Worm (Caenorhabditis elegans) whole organism, L4 larva: Measurements from ENCODE around the gene col-8.

ENCODE experiments used
- D1046.2 ChIP-seq: fragments of 200-800 bp; sonication (Bioruptor generic); IDR thresholded peaks from 2 replicates; pipeline ENCODE4 v1.3.6; 2022; ENCODE audit warnings: missing genetic modification characterization, missing compliant biosample characterization
- F37D6.2 ChIP-seq: sonication (generic microtip); optimal IDR thresholded peaks from 2 replicates; lab custom pipeline; 2016; ENCODE audit warnings: mild to moderate bottlenecking, missing genetic modification characterization, missing compliant biosample characterization
- R02D3.7 ChIP-seq: fragments of 150-350 bp; sonication (generic microtip); optimal IDR thresholded peaks from 3 replicates; lab custom pipeline; 2014; ENCODE audit warnings: missing biosample characterization, missing genetic modification characterization
- T20F7.1 ChIP-seq: fragments of 200-800 bp; sonication (Bioruptor generic); optimal IDR thresholded peaks from 2 replicates; lab custom pipeline; 2018; ENCODE audit warnings: mild to moderate bottlenecking, missing genetic modification characterization, missing compliant biosample characterization
- T26A8.4 ChIP-seq: fragments of 200-800 bp; sonication (Bioruptor generic); IDR thresholded peaks from 2 replicates; pipeline ENCODE4 v1.3.6; 2022; ENCODE audit warnings: missing genetic modification characterization, missing compliant biosample characterization
- Y5F2A.4 ChIP-seq: fragments of 200-800 bp; sonication (Bioruptor generic); optimal IDR thresholded peaks from 2 replicates; lab custom pipeline; 2018; ENCODE audit warnings: mild to moderate bottlenecking, missing genetic modification characterization, missing compliant biosample characterization
- Y75B8A.6 ChIP-seq: fragments of 200-800 bp; sonication (Bioruptor generic); IDR thresholded peaks from 2 replicates; pipeline ENCODE4 v1.3.6; 2022; ENCODE audit warnings: missing genetic modification reagents, missing genetic modification characterization, missing compliant biosample characterization
- ama-1 ChIP-seq: fragments of 150-350 bp; optimal IDR thresholded peaks from 2 replicates; lab custom pipeline; 2014; ENCODE audit warnings: inconsistent platforms, mixed read lengths
- attf-4 ChIP-seq: sonication (generic microtip); optimal IDR thresholded peaks from 3 replicates; lab custom pipeline; 2017; ENCODE audit warnings: missing biosample characterization, missing genetic modification characterization
- ceh-32 ChIP-seq: sonication (generic microtip); optimal IDR thresholded peaks from 2 replicates; lab custom pipeline; 2016; ENCODE audit warnings: mild to moderate bottlenecking, missing genetic modification characterization, missing compliant biosample characterization; ENCODE audit not compliant: poor library complexity
- ceh-82 ChIP-seq: sonication (generic microtip); optimal IDR thresholded peaks from 2 replicates; lab custom pipeline; 2017; ENCODE audit warnings: missing biosample characterization, missing genetic modification characterization
- cey-2 ChIP-seq: sonication (generic microtip); optimal IDR thresholded peaks from 3 replicates; lab custom pipeline; 2017; ENCODE audit warnings: missing genetic modification characterization, mild to moderate bottlenecking, missing compliant biosample characterization, antibody characterized with exemption, borderline replicate concordance; ENCODE audit not compliant: insufficient read depth
- daf-16 ChIP-seq, 3 experiments: sonication (generic microtip); optimal IDR thresholded peaks; 2 replicates each; lab custom pipeline; 2016 to 2017; ENCODE audit warnings: missing genetic modification characterization in 3 of 3, missing genetic modification reagents in 3 of 3, mild to moderate bottlenecking in 2 of 3, missing compliant biosample characterization in 2 of 3, missing biosample characterization in 1 of 3, moderate library complexity in 1 of 3
- daf-8 ChIP-seq: fragments of 200-800 bp; sonication (Bioruptor generic); IDR thresholded peaks from 2 replicates; pipeline ENCODE4 v1.3.6; 2022; ENCODE audit warnings: missing genetic modification characterization, missing compliant biosample characterization
- dmd-8 ChIP-seq: fragments of 200-800 bp; sonication (Bioruptor generic); IDR thresholded peaks from 2 replicates; pipeline ENCODE4 v1.3.6; 2022; ENCODE audit warnings: missing genetic modification characterization, missing compliant biosample characterization
- dmd-9 ChIP-seq: fragments of 200-800 bp; sonication (Bioruptor generic); IDR thresholded peaks from 2 replicates; pipeline ENCODE4 v1.3.6; 2022; ENCODE audit warnings: missing genetic modification reagents, missing genetic modification characterization, missing compliant biosample characterization
- hlh-30 ChIP-seq: sonication (generic microtip); optimal IDR thresholded peaks from 2 replicates; lab custom pipeline; 2017; ENCODE audit warnings: antibody characterized with exemption, mild to moderate bottlenecking, missing genetic modification characterization, missing compliant biosample characterization; ENCODE audit not compliant: insufficient read depth
- lim-7 ChIP-seq: fragments of 200-800 bp; sonication (Bioruptor generic); IDR thresholded peaks from 2 replicates; pipeline ENCODE4 v1.3.6; 2022; ENCODE audit warnings: missing genetic modification characterization, missing compliant biosample characterization
- lin-1 ChIP-seq: fragments of 200-800 bp; sonication (Bioruptor generic); IDR thresholded peaks from 2 replicates; pipeline ENCODE4 v1.3.6; 2022; ENCODE audit warnings: missing genetic modification reagents, missing genetic modification characterization, missing compliant biosample characterization
- lin-13 ChIP-seq: fragments of 150-350 bp; optimal IDR thresholded peaks from 2 replicates; lab custom pipeline; 2014; ENCODE audit warnings: missing biosample characterization, missing genetic modification reagents, missing genetic modification characterization
- lin-15B ChIP-seq: fragments of 150-350 bp; sonication (generic microtip); optimal IDR thresholded peaks from 3 replicates; lab custom pipeline; 2014; ENCODE audit warnings: missing biosample characterization, missing genetic modification characterization
- lin-29 ChIP-seq: fragments of 200-800 bp; sonication (Bioruptor generic); IDR thresholded peaks from 2 replicates; pipeline ENCODE4 v1.3.6; 2022; ENCODE audit warnings: missing genetic modification reagents, missing genetic modification characterization, missing compliant biosample characterization
- lin-38 ChIP-seq: fragments of 200-800 bp; sonication (Bioruptor generic); IDR thresholded peaks from 2 replicates; pipeline ENCODE4 v1.3.6; 2022; ENCODE audit warnings: missing genetic modification reagents, missing genetic modification characterization, missing compliant biosample characterization
- lin-39 ChIP-seq: fragments of 150-350 bp; optimal IDR thresholded peaks from 2 replicates; lab custom pipeline; 2014; ENCODE audit warnings: missing biosample characterization, missing genetic modification reagents, missing genetic modification characterization
- madf-5 ChIP-seq, 2 experiments: fragments of 200-800 bp; sonication (Bioruptor generic); IDR thresholded peaks; 2 replicates each; pipeline ENCODE4 v1.3.6; 2022; ENCODE audit warnings: missing compliant biosample characterization in 2 of 2, missing genetic modification characterization in 2 of 2
- madf-9 ChIP-seq: fragments of 200-800 bp; sonication (Bioruptor generic); conservative IDR thresholded peaks from 2 replicates; pipeline ENCODE4 v1.3.6; 2022; ENCODE audit warnings: missing genetic modification reagents, missing genetic modification characterization, missing compliant biosample characterization
- mes-2 ChIP-seq: sonication (generic microtip); optimal IDR thresholded peaks from 2 replicates; lab custom pipeline; 2016; ENCODE audit warnings: missing genotype, mild to moderate bottlenecking, missing genetic modification characterization, missing compliant biosample characterization; ENCODE audit not compliant: poor library complexity, severe bottlenecking
- mxl-3 ChIP-seq: fragments of 200-800 bp; sonication (Bioruptor generic); optimal IDR thresholded peaks from 2 replicates; lab custom pipeline; 2018; ENCODE audit warnings: mild to moderate bottlenecking, missing genetic modification characterization, missing compliant biosample characterization
- nhr-102 ChIP-seq: sonication (generic microtip); optimal IDR thresholded peaks from 2 replicates; lab custom pipeline; 2016; ENCODE audit warnings: mild to moderate bottlenecking, missing genetic modification characterization, moderate library complexity, missing compliant biosample characterization
- nhr-111 ChIP-seq: fragments of 200-800 bp; sonication (Bioruptor generic); optimal IDR thresholded peaks from 2 replicates; lab custom pipeline; 2018; ENCODE audit warnings: mild to moderate bottlenecking, missing genetic modification characterization, missing compliant biosample characterization
- nhr-41 ChIP-seq: fragments of 200-800 bp; sonication (Bioruptor generic); IDR thresholded peaks from 2 replicates; pipeline ENCODE4 v1.3.6; 2022; ENCODE audit warnings: missing genetic modification reagents, missing genetic modification characterization, missing compliant biosample characterization
- nhr-48 ChIP-seq: sonication (generic microtip); optimal IDR thresholded peaks from 2 replicates; lab custom pipeline; 2016; ENCODE audit warnings: mild to moderate bottlenecking, missing genetic modification characterization, missing compliant biosample characterization
- nhr-6 ChIP-seq: fragments of 150-350 bp; optimal IDR thresholded peaks from 2 replicates; lab custom pipeline; 2014; ENCODE audit warnings: missing biosample characterization, missing genetic modification characterization
- nhr-77 ChIP-seq: fragments of 150-350 bp; optimal IDR thresholded peaks from 2 replicates; lab custom pipeline; 2014; ENCODE audit warnings: missing biosample characterization, missing genetic modification characterization
- pha-4 ChIP-seq, 2 experiments: fragments of 150-350 bp in 1 of 2; fragments of 200-800 bp in 1 of 2; sonication (Bioruptor generic) in 1 of 2; IDR thresholded peaks in 1 of 2; optimal IDR thresholded peaks in 1 of 2; 2 replicates each; pipeline versions ENCODE4 v1.3.6 to Lab custom; 2014 to 2022; ENCODE audit warnings: missing genetic modification characterization in 2 of 2, missing genetic modification reagents in 2 of 2, missing biosample characterization in 1 of 2, missing compliant biosample characterization in 1 of 2
- php-3 ChIP-seq: fragments of 200-800 bp; sonication (Bioruptor generic); IDR thresholded peaks from 2 replicates; pipeline ENCODE4 v1.3.6; 2022; ENCODE audit warnings: missing genetic modification reagents, missing genetic modification characterization, missing compliant biosample characterization
- pqm-1 ChIP-seq: sonication (generic microtip); optimal IDR thresholded peaks from 2 replicates; lab custom pipeline; 2017; ENCODE audit warnings: missing biosample characterization, missing genetic modification characterization
- saeg-2 ChIP-seq: fragments of 200-800 bp; sonication (Bioruptor generic); IDR thresholded peaks from 2 replicates; pipeline ENCODE4 v1.3.6; 2022; ENCODE audit warnings: missing genetic modification reagents, missing genetic modification characterization, missing compliant biosample characterization
- set-16 ChIP-seq: fragments of 200-800 bp; sonication (Bioruptor generic); IDR thresholded peaks from 2 replicates; pipeline ENCODE4 v1.3.6; 2022; ENCODE audit warnings: missing genetic modification reagents, missing genetic modification characterization, missing compliant biosample characterization
- skn-1 ChIP-seq: fragments of 150-350 bp; optimal IDR thresholded peaks from 2 replicates; lab custom pipeline; 2014; ENCODE audit warnings: missing biosample characterization, missing genetic modification characterization
- snpc-1.2 ChIP-seq: fragments of 200-800 bp; sonication (Bioruptor generic); IDR thresholded peaks from 2 replicates; pipeline ENCODE4 v1.3.6; 2022; ENCODE audit warnings: missing genetic modification reagents, missing genetic modification characterization, missing compliant biosample characterization
- snpc-4 ChIP-seq: fragments of 150-350 bp; optimal IDR thresholded peaks from 2 replicates; lab custom pipeline; 2014; ENCODE audit warnings: missing biosample characterization, missing genetic modification characterization
- tra-1 ChIP-seq: fragments of 200-800 bp; sonication (Bioruptor generic); IDR thresholded peaks from 2 replicates; pipeline ENCODE4 v1.3.6; 2022; ENCODE audit warnings: missing genetic modification reagents, missing genetic modification characterization, missing compliant biosample characterization
- unc-130 ChIP-seq: sonication (generic microtip); optimal IDR thresholded peaks from 2 replicates; lab custom pipeline; 2016; ENCODE audit warnings: missing genetic modification reagents, missing genetic modification characterization, missing compliant biosample characterization
- zfp-3 ChIP-seq: fragments of 200-800 bp; sonication (Bioruptor generic); conservative IDR thresholded peaks from 2 replicates; pipeline ENCODE4 v1.3.6; 2022; ENCODE audit warnings: missing genetic modification reagents, missing genetic modification characterization, missing compliant biosample characterization

Gene col-8

ce11 chrIII:6971662-6972284 is 48.6 kb downstream of the col-8 start, which contains the start of the genes eef-1A.1 and rfc-4 (continued):
- TF ChIP-seq lin-1 (peak; percentile 75), hlh-30 (tag; lab: Kevin White, UChicago) (peak; percentile 100), snpc-4 (no peak), skn-1 (tag; lab: Kevin White, UChicago) (no peak), dmd-9 (peak; percentile 81), tra-1 (peak; percentile 36; the same call in 1 of the 2 replicates), madf-5 (GFP tag; IDR thresholded peaks at IDR 0.05; lab: Robert Waterston, UW) (no peak), Y75B8A.6 (GFP tag; lab: Robert Waterston, UW) (no peak), daf-8 (GFP tag; lab: Robert Waterston, UW) (no peak), lin-15B (tag; lab: Kevin White, UChicago) (peak; percentile 42), lin-38 (GFP tag; lab: Robert Waterston, UW) (peak; percentile 90), cey-2 (tag; lab: Kevin White, UChicago) (no peak), ama-1 (peak; percentile 66), nhr-41 (GFP tag; lab: Robert Waterston, UW) (no peak), nhr-77 (tag; lab: Kevin White, UChicago) (peak; percentile 98), lin-39 (tag; lab: Kevin White, UChicago) (peak; percentile 55), F37D6.2 (peak; percentile 80), nhr-102 (tag; lab: Kevin White, UChicago) (peak; percentile 89), lin-29 (GFP tag; lab: Robert Waterston, UW) (peak; percentile 65; the same call in 1 of the 2 replicates), pqm-1 (tag; lab: Kevin White, UChicago) (peak; percentile 41), D1046.2 (no peak), saeg-2 (GFP tag; lab: Robert Waterston, UW) (no peak), mxl-3 (GFP tag; lab: Kevin White, UChicago) (peak; percentile 84), zfp-3 (GFP tag; lab: Robert Waterston, UW) (peak; percentile 81), nhr-6 (tag; lab: Kevin White, UChicago) (peak; percentile 96), madf-9 (GFP tag; lab: Robert Waterston, UW) (peak; percentile 69; the same call in 1 of the 2 replicates), nhr-111 (GFP tag; lab: Kevin White, UChicago) (no peak)

DNA sequence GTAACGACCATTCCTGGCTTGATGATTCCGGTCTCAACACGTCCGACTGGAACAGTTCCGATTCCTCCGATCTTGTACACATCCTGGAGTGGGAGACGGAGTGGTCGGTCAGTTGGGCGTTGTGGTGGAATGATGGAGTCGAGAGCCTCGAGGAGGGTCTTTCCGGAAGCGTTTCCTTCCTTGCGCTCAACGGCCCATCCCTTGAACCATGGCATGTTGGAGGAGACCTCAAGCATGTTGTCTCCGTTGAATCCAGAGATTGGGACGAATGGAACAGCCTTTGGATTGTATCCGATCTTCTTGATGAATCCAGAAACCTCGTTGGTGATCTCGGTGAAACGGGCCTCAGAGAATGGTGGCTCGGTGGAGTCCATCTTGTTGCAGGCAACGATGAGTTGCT is 49.7 kb downstream of the col-8 start:
- TF ChIP-seq attf-4 (tag; lab: Kevin White, UChicago): no peak
- peak; percentile 58 for TF ChIP-seq snpc-1.2 (GFP tag; lab: Robert Waterston, UW)
- TF ChIP-seq set-16 (GFP tag; lab: Robert Waterston, UW): peak; percentile 51
- no peak for TF ChIP-seq daf-16 (GFP tag; optimal IDR thresholded peaks at IDR 0.05; lab: Kevin White, UChicago)
- no peak for TF ChIP-seq daf-16 (tag; optimal IDR thresholded peaks at IDR 0.05; lab: Kevin White, UChicago)
- TF ChIP-seq dmd-8: no peak

DNA sequence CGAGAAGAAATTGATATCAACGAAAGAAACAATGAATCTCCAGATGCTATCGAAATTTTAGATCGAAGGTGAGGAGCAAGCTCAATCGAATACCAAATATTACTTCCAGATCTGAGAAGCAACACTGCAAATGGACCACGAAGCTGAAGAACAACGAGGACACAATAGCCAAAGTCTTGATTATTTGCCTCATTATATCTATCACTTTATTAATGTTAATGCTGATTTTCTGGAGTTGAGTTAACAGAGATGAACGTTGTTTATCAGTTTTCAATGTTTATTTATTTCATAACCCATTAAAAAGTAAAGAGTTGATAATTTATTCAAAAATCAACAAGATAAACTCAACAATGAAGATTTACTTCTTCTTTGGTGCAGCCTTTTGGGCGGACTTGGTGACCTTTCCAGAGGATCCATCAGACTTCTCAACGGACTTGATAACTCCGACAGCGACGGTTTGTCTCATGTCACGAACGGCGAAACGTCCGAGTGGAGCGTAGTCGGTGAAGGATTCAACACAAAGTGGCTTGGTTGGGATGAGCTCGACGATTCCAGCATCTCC is 50.5 kb downstream of the col-8 start:
- TF ChIP-seq php-3 (GFP tag; lab: Robert Waterston, UW) (no peak), Y5F2A.4 (GFP tag; lab: Kevin White, UChicago) (peak; percentile 44), unc-130 (peak; percentile 76), snpc-1.2 (GFP tag; lab: Robert Waterston, UW) (peak; percentile 76), ceh-82 (no peak), nhr-48 (peak; percentile 18), R02D3.7 (peak; percentile 25), lin-1 (peak; percentile 27; the same call in 1 of the 2 replicates), T20F7.1 (GFP tag; lab: Kevin White, UChicago) (peak; percentile 32), ceh-32 (no peak), lin-13 (peak; percentile 17), lim-7 (peak; percentile 6; the same call in 1 of the 2 replicates), T26A8.4 (GFP tag; lab: Robert Waterston, UW) (peak; percentile 52; the same call in 1 of the 2 replicates), zfp-3 (GFP tag; lab: Robert Waterston, UW) (peak; percentile 34; the same call in 1 of the 2 replicates), pha-4 (GFP tag; IDR thresholded peaks at IDR 0.05; lab: Robert Waterston, UW) (peak; percentile 59; the same call in 1 of the 2 replicates), pha-4 (tag; optimal IDR thresholded peaks at IDR 0.05; lab: Kevin White, UChicago) (no peak), mes-2 (tag; lab: Kevin White, UChicago) (peak; percentile 37), lin-38 (GFP tag; lab: Robert Waterston, UW) (peak; percentile 70)
